Fruit fly (Drosophila melanogaster): Measurements from ENCODE around the gene CG17834.

Gene CG17834

dm6 chr2L:8541469-8542233 lies 12.7 kb downstream of the CG17834 start, which contains the start of gene Sema1a (continued):
- TF ChIP-seq CG34224 (GFP tag; IDR thresholded peaks at IDR 0.05; ENCODE audit: partially characterized antibody) (peak; percentile 79), CG10274 (GFP tag; optimal IDR thresholded peaks at IDR 0.05) (no peak), CG17612 (GFP tag; IDR thresholded peaks at IDR 0.05) (no peak), bsh (GFP tag; optimal IDR thresholded peaks at IDR 0.05) (peak in 1 of 2 experiments; percentile 45), CG7928 (GFP tag; optimal IDR thresholded peaks at IDR 0.05) (no peak), Hr78 (GFP tag; optimal IDR thresholded peaks at IDR 0.05) (peak in 1 of 2 experiments; percentile 42), CG11723 (GFP tag; optimal IDR thresholded peaks at IDR 0.05) (no peak), tio (GFP tag; optimal IDR thresholded peaks at IDR 0.05) (no peak), GATAe (GFP tag; conservative IDR thresholded peaks at IDR 0.05) (peak; percentile 39; the same call in 1 of the 2 replicates), CkIIα-i1 (GFP tag; IDR thresholded peaks at IDR 0.05) (no peak), ac (GFP tag; optimal IDR thresholded peaks at IDR 0.05) (no peak), CG15479 (GFP tag; optimal IDR thresholded peaks at IDR 0.05) (no peak), ci (GFP tag; IDR thresholded peaks at IDR 0.05) (peak; percentile 89), nom (GFP tag; optimal IDR thresholded peaks at IDR 0.05) (peak; percentile 18), CG17829 (tag; optimal IDR thresholded peaks at IDR 0.05) (peak; percentile 47), h (optimal IDR thresholded peaks at IDR 0.05) (no peak), Oli (tag; optimal IDR thresholded peaks at IDR 0.05) (peak; percentile 74), bowl (GFP tag; IDR thresholded peaks at IDR 0.05) (0 out of 2 replicates have a peak, but pooled peaks have one; percentile 5), fru (optimal IDR thresholded peaks at IDR 0.05) (no peak), CG7556 (GFP tag; optimal IDR thresholded peaks at IDR 0.05) (peak; percentile 50), sug (tag; optimal IDR thresholded peaks at IDR 0.05) (peak; percentile 51), CG11695 (GFP tag; IDR thresholded peaks at IDR 0.05) (peak; percentile 58), CHES-1-like (GFP tag; optimal IDR thresholded peaks at IDR 0.05) (peak; percentile 12), Myb (GFP tag; optimal IDR thresholded peaks at IDR 0.05) (peak; percentile 39), pfk (GFP tag; optimal IDR thresholded peaks at IDR 0.05) (peak; percentile 95), luna (GFP tag; optimal IDR thresholded peaks at IDR 0.05) (peak; percentile 74), sisA (GFP tag; IDR thresholded peaks at IDR 0.05) (no peak), lola (GFP tag; optimal IDR thresholded peaks at IDR 0.05) (peak in 1 of 3 experiments; percentile 39), Abd-B (GFP tag; optimal IDR thresholded peaks at IDR 0.05) (peak; percentile 35), CG17385 (GFP tag; optimal IDR thresholded peaks at IDR 0.05) (peak; percentile 8), CG18476 (GFP tag; optimal IDR thresholded peaks at IDR 0.05) (no peak), corto (GFP tag; optimal IDR thresholded peaks at IDR 0.05) (no peak), maf-S (GFP tag; optimal IDR thresholded peaks at IDR 0.05) (no peak), CG10462 (GFP tag; optimal IDR thresholded peaks at IDR 0.05) (no peak), jing (GFP tag; optimal IDR thresholded peaks at IDR 0.05) (no peak), aop (GFP tag; IDR thresholded peaks at IDR 0.05) (no peak), CG34376 (GFP tag; optimal IDR thresholded peaks at IDR 0.05) (peak; percentile 25), Mes4 (GFP tag; optimal IDR thresholded peaks at IDR 0.05) (peak; percentile 53), Lpt (GFP tag; optimal IDR thresholded peaks at IDR 0.05) (no peak), chinmo (GFP tag; IDR thresholded peaks at IDR 0.05; ENCODE audit: partially characterized antibody) (peak; percentile 73; the same call in 2 of the 4 replicates), CG16779 (GFP tag; IDR thresholded peaks at IDR 0.05) (no peak), CG32767 (GFP tag; IDR thresholded peaks at IDR 0.05) (no peak; the same call in 1 of the 2 replicates), CG3847 (GFP tag; IDR thresholded peaks at IDR 0.05) (no peak; the same call in 1 of the 2 replicates), CG8359 (GFP tag; optimal IDR thresholded peaks at IDR 0.05; ENCODE audit: borderline replicate concordance) (no peak), usp (GFP tag; optimal IDR thresholded peaks at IDR 0.05) (no peak), Sry-β (GFP tag; optimal IDR thresholded peaks at IDR 0.05) (no peak), inv (GFP tag; IDR thresholded peaks at IDR 0.05; ENCODE audit: partially characterized antibody) (peak; percentile 37), CG17568 (GFP tag; optimal IDR thresholded peaks at IDR 0.05) (no peak), ttk (GFP tag; IDR thresholded peaks at IDR 0.05) (no peak; the same call in 1 of the 2 replicates)
